Worm (Caenorhabditis elegans) whole organism, L4 larva: Measurements from ENCODE around the gene C05C10.2.

Experiments
- R02D3.7 ChIP-seq: fragments of 150-350 bp; sonication (generic microtip); optimal IDR thresholded peaks from 3 replicates; lab custom pipeline; 2014; ENCODE audit warnings: missing biosample characterization, missing genetic modification characterization
- T26A8.4 ChIP-seq: fragments of 200-800 bp; sonication (Bioruptor generic); IDR thresholded peaks from 2 replicates; pipeline ENCODE4 v1.3.6; 2022; ENCODE audit warnings: missing genetic modification characterization, missing compliant biosample characterization
- aly-2 ChIP-seq: sonication (generic microtip); optimal IDR thresholded peaks from 2 replicates; lab custom pipeline; 2018; ENCODE audit warnings: missing biosample characterization, missing genetic modification characterization
- ceh-82 ChIP-seq: sonication (generic microtip); optimal IDR thresholded peaks from 2 replicates; lab custom pipeline; 2017; ENCODE audit warnings: missing biosample characterization, missing genetic modification characterization
- jun-1 ChIP-seq: fragments of 150-350 bp; optimal IDR thresholded peaks from 2 replicates; lab custom pipeline; 2014; ENCODE audit warnings: missing biosample characterization, missing genetic modification reagents, missing genetic modification characterization
- nhr-11 ChIP-seq: fragments of 150-350 bp; optimal IDR thresholded peaks from 2 replicates; lab custom pipeline; 2014; ENCODE audit warnings: missing biosample characterization, missing genetic modification characterization
- nhr-28 ChIP-seq: fragments of 150-350 bp; optimal IDR thresholded peaks from 2 replicates; lab custom pipeline; 2014; ENCODE audit warnings: missing biosample characterization, missing genetic modification characterization
- nhr-41 ChIP-seq: fragments of 200-800 bp; sonication (Bioruptor generic); IDR thresholded peaks from 2 replicates; pipeline ENCODE4 v1.3.6; 2022; ENCODE audit warnings: missing genetic modification reagents, missing genetic modification characterization, missing compliant biosample characterization
- pqm-1 ChIP-seq: sonication (generic microtip); optimal IDR thresholded peaks from 2 replicates; lab custom pipeline; 2017; ENCODE audit warnings: missing biosample characterization, missing genetic modification characterization
- spr-1 ChIP-seq: sonication (generic microtip); optimal IDR thresholded peaks from 2 replicates; lab custom pipeline; 2016; ENCODE audit warnings: mild to moderate bottlenecking, missing genetic modification characterization, missing compliant biosample characterization
- zip-2 ChIP-seq: fragments of 150-350 bp; optimal IDR thresholded peaks from 2 replicates; lab custom pipeline; 2014; ENCODE audit warnings: missing biosample characterization, missing genetic modification characterization

DNA sequence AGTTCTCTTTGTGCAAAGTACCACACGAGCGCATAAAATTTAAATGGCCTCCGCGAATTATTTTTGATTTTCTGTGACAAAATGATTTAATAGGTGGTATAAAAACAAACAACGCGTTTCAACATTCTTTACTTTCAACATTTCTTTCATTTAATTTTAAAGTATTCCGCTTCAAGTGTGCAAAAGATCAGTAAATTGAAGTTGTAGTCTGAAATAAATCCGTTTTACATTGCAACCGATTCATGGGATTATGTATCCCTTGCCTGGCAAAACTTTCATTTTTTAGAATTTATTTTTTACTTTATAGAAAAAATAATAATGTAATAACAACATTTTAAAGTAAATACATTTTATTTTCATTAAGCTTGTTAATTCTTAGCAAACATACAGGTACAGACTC is 27.6 kb upstream of the C05C10.2 start, which contains the start of gene F26C11.1:
- TF ChIP-seq T26A8.4 (GFP tag; lab: Robert Waterston, UW) (no peak), aly-2 (tag; lab: Kevin White, UChicago) (no peak), ceh-82 (tag; lab: Kevin White, UChicago) (no peak), spr-1 (no peak), nhr-28 (tag; lab: Kevin White, UChicago) (no peak), nhr-41 (GFP tag; lab: Robert Waterston, UW) (no peak), zip-2 (no peak), R02D3.7 (tag; lab: Kevin White, UChicago) (no peak), jun-1 (tag; lab: Kevin White, UChicago) (no peak), pqm-1 (tag; lab: Kevin White, UChicago) (no peak), nhr-11 (tag; lab: Kevin White, UChicago) (no peak)
